Fruit fly (Drosophila melanogaster): Measurements from ENCODE around the gene RpL32.
A peak's percentile ranks its signal among the peaks of the same experiment; 100 is the strongest.

RpL32 gene

dm6 chr3R:30013909-30014308 is 32.1 kb downstream of the RpL32 start (continued):
- TF ChIP-seq dac (GFP tag; optimal IDR thresholded peaks at IDR 0.05) (no peak), CG3919 (GFP tag; optimal IDR thresholded peaks at IDR 0.05) (peak; percentile 59), fd59A (GFP tag; optimal IDR thresholded peaks at IDR 0.05) (no peak), CG16779 (tag; optimal IDR thresholded peaks at IDR 0.05) (peak; percentile 75), CG8632 (GFP tag; optimal IDR thresholded peaks at IDR 0.05) (no peak), CG32006 (GFP tag; optimal IDR thresholded peaks at IDR 0.05) (no peak), net (GFP tag; optimal IDR thresholded peaks at IDR 0.05) (peak; percentile 50), Sox102F (GFP tag; optimal IDR thresholded peaks at IDR 0.05) (no peak), fkh (GFP tag; optimal IDR thresholded peaks at IDR 0.05) (no peak), CG8119 (GFP tag; IDR thresholded peaks at IDR 0.05) (peak; percentile 47; the same call in 2 of the 3 replicates), CG9139 (GFP tag; optimal IDR thresholded peaks at IDR 0.05) (peak; percentile 93), Blimp-1 (GFP tag; optimal IDR thresholded peaks at IDR 0.05) (peak; percentile 5), spab (GFP tag; optimal IDR thresholded peaks at IDR 0.05) (peak; percentile 77), CG6854 (GFP tag; optimal IDR thresholded peaks at IDR 0.05) (peak; percentile 85)

- peak; percentile 62 for TF ChIP-seq eg (GFP tag; IDR thresholded peaks at IDR 0.05)
- TF ChIP-seq CG15336 (GFP tag; IDR thresholded peaks at IDR 0.05): peak; percentile 64
- no peak for TF ChIP-seq CG11902 (GFP tag; optimal IDR thresholded peaks at IDR 0.05)
- peak; percentile 32 for TF ChIP-seq achi (GFP tag; optimal IDR thresholded peaks at IDR 0.05)
- no peak for TF ChIP-seq CG6792 (GFP tag; optimal IDR thresholded peaks at IDR 0.05)
- TF ChIP-seq Smox (GFP tag; optimal IDR thresholded peaks at IDR 0.05): no peak
- TF ChIP-seq CG16779 (tag; optimal IDR thresholded peaks at IDR 0.05): no peak
- no peak for TF ChIP-seq acj6 (GFP tag; optimal IDR thresholded peaks at IDR 0.05)
- TF ChIP-seq cyc (GFP tag; optimal IDR thresholded peaks at IDR 0.05): no peak
- peak; percentile 27 for TF ChIP-seq Sox14 (GFP tag; optimal IDR thresholded peaks at IDR 0.05)
- no peak for TF ChIP-seq CG3032 (tag; optimal IDR thresholded peaks at IDR 0.05)
- no peak for TF ChIP-seq CG1621 (tag; optimal IDR thresholded peaks at IDR 0.05)
- no peak for TF ChIP-seq Ets21C (GFP tag; optimal IDR thresholded peaks at IDR 0.05)
- peak in 1 of 2 experiments; percentile 13 for TF ChIP-seq salr (GFP tag; optimal IDR thresholded peaks at IDR 0.05)
- TF ChIP-seq lz (GFP tag; optimal IDR thresholded peaks at IDR 0.05): no peak
- no peak for TF ChIP-seq fd85E (GFP tag; optimal IDR thresholded peaks at IDR 0.05)
- peak; percentile 25 for TF ChIP-seq OdsH (GFP tag; optimal IDR thresholded peaks at IDR 0.05)
- no peak for TF ChIP-seq CG3919 (GFP tag; optimal IDR thresholded peaks at IDR 0.05)
- TF ChIP-seq CG31627 (GFP tag; optimal IDR thresholded peaks at IDR 0.05): peak; percentile 17
- TF ChIP-seq vri (GFP tag; optimal IDR thresholded peaks at IDR 0.05): peak; percentile 68
- TF ChIP-seq Gug (GFP tag; IDR thresholded peaks at IDR 0.05): no peak
- TF ChIP-seq Hr4 (GFP tag; optimal IDR thresholded peaks at IDR 0.05): peak; percentile 55
- no peak for TF ChIP-seq Hr38 (GFP tag; optimal IDR thresholded peaks at IDR 0.05)
- TF ChIP-seq Eip78C (GFP tag): peak; percentile 69
- TF ChIP-seq CG8319 (GFP tag; optimal IDR thresholded peaks at IDR 0.05): no peak
- TF ChIP-seq CG11294 (GFP tag; IDR thresholded peaks at IDR 0.05): peak; percentile 34; the same call in 1 of the 2 replicates
- TF ChIP-seq CG8632 (GFP tag; optimal IDR thresholded peaks at IDR 0.05): no peak
- TF ChIP-seq fkh (GFP tag; optimal IDR thresholded peaks at IDR 0.05): peak; percentile 70
- peak; percentile 46; the same call in 1 of the 3 replicates for TF ChIP-seq CG8119 (GFP tag; IDR thresholded peaks at IDR 0.05)
- no peak for TF ChIP-seq Hr39 (GFP tag; optimal IDR thresholded peaks at IDR 0.05)
- peak; percentile 23 for TF ChIP-seq net (GFP tag; optimal IDR thresholded peaks at IDR 0.05)
- peak; percentile 53 for TF ChIP-seq CG32006 (GFP tag; optimal IDR thresholded peaks at IDR 0.05)
- TF ChIP-seq svp (GFP tag): peak; percentile 44
- no peak for TF ChIP-seq spab (GFP tag; optimal IDR thresholded peaks at IDR 0.05)
- peak; percentile 59 for TF ChIP-seq CG6163 (GFP tag; IDR thresholded peaks at IDR 0.05)
- no peak for TF ChIP-seq topi (GFP tag; optimal IDR thresholded peaks at IDR 0.05)
These were observed 33.1 kb downstream of the RpL32 start for dm6 chr3R:30012602-30013489.
